Fruit fly (Drosophila melanogaster): Measurements from ENCODE around the gene Flo2.
A peak's percentile ranks its signal among the peaks of the same experiment; 100 is the strongest.

The Flo2 gene

dm6 chrX:14950273-14951272 is 111.4 kb downstream of the Flo2 start (continued):
- TF ChIP-seq Deaf1 (tag; optimal IDR thresholded peaks at IDR 0.05) (peak; percentile 79), HmgZ (tag; optimal IDR thresholded peaks at IDR 0.05) (peak; percentile 76), slp2 (GFP tag; optimal IDR thresholded peaks at IDR 0.05) (peak; percentile 80), Spps (tag; optimal IDR thresholded peaks at IDR 0.05) (peak; percentile 96), gro (GFP tag; optimal IDR thresholded peaks at IDR 0.05) (peak; percentile 46), CG12104 (GFP tag; optimal IDR thresholded peaks at IDR 0.05) (peak; percentile 90), Dek (tag; optimal IDR thresholded peaks at IDR 0.05) (peak; percentile 81), slbo (GFP tag; IDR thresholded peaks at IDR 0.05) (peak; percentile 72), Fer3 (tag; optimal IDR thresholded peaks at IDR 0.05) (peak; percentile 82), CG32532 (GFP tag; IDR thresholded peaks at IDR 0.05) (peak; percentile 79), so (GFP tag; IDR thresholded peaks at IDR 0.05) (peak; percentile 94), CG13894 (tag; optimal IDR thresholded peaks at IDR 0.05) (peak; percentile 6), abd-A (tag; optimal IDR thresholded peaks at IDR 0.05) (peak; percentile 41), CG9932 (GFP tag; IDR thresholded peaks at IDR 0.05) (peak; percentile 42; the same call in 1 of the 2 replicates), Drgx (GFP tag; IDR thresholded peaks at IDR 0.05) (peak; percentile 97), CG18011 (GFP tag; optimal IDR thresholded peaks at IDR 0.05) (peak; percentile 41), CG14441 (GFP tag; IDR thresholded peaks at IDR 0.05) (peak; percentile 83), sens-2 (GFP tag; IDR thresholded peaks at IDR 0.05) (peak; percentile 79), CG9437 (GFP tag; optimal IDR thresholded peaks at IDR 0.05) (peak; percentile 92), CG9215 (GFP tag; IDR thresholded peaks at IDR 0.05) (peak; percentile 67), CG31441 (GFP tag; IDR thresholded peaks at IDR 0.05) (peak; percentile 65), CG12391 (tag; optimal IDR thresholded peaks at IDR 0.05) (peak; percentile 97), gcm (GFP tag; optimal IDR thresholded peaks at IDR 0.05) (peak; percentile 96), Max (GFP tag; optimal IDR thresholded peaks at IDR 0.05) (peak; percentile 93), CG10147 (GFP tag; optimal IDR thresholded peaks at IDR 0.05) (peak; percentile 77), pfk (GFP tag; optimal IDR thresholded peaks at IDR 0.05) (no peak), Hey (tag; optimal IDR thresholded peaks at IDR 0.05) (peak; percentile 28), CG18599 (GFP tag; optimal IDR thresholded peaks at IDR 0.05) (peak; percentile 82), Dip3 (GFP tag; optimal IDR thresholded peaks at IDR 0.05) (peak; percentile 50), nerfin-2 (GFP tag; IDR thresholded peaks at IDR 0.05; ENCODE audit: partially characterized antibody) (no peak), CG7372 (GFP tag; IDR thresholded peaks at IDR 0.05) (peak; percentile 80), az2 (GFP tag; optimal IDR thresholded peaks at IDR 0.05) (peak; percentile 94), CG4404 (GFP tag; IDR thresholded peaks at IDR 0.05) (peak; percentile 91), CG3407 (GFP tag; optimal IDR thresholded peaks at IDR 0.05) (peak; percentile 89), grau (tag; optimal IDR thresholded peaks at IDR 0.05) (peak; percentile 95), tx (GFP tag; optimal IDR thresholded peaks at IDR 0.05) (peak; percentile 68), CG11247 (GFP tag; IDR thresholded peaks at IDR 0.05) (peak; percentile 69; the same call in 1 of the 2 replicates), CG14014 (GFP tag; IDR thresholded peaks at IDR 0.05) (peak; percentile 70), chinmo (GFP tag; IDR thresholded peaks at IDR 0.05; ENCODE audit: partially characterized antibody) (peak; percentile 62; the same call in 1 of the 4 replicates), bowl (GFP tag; IDR thresholded peaks at IDR 0.05) (peak; percentile 60; the same call in 1 of the 2 replicates), ERR (GFP tag; optimal IDR thresholded peaks at IDR 0.05) (peak; percentile 20), CHES-1-like (GFP tag; optimal IDR thresholded peaks at IDR 0.05) (peak; percentile 68), Mad (GFP tag; optimal IDR thresholded peaks at IDR 0.05) (peak; percentile 85), mirr (GFP tag; optimal IDR thresholded peaks at IDR 0.05) (peak; percentile 12), Hr78 (GFP tag; optimal IDR thresholded peaks at IDR 0.05) (peak in 1 of 2 experiments; percentile 93), CG15011 (GFP tag; optimal IDR thresholded peaks at IDR 0.05) (peak; percentile 82), CG4328 (GFP tag; optimal IDR thresholded peaks at IDR 0.05) (peak; percentile 89), CG16779 (GFP tag; IDR thresholded peaks at IDR 0.05) (no peak)
